Worm (Caenorhabditis elegans) whole organism, late embryonic: ENCODE measurements around the gene F25B4.8.

ENCODE experiments used
- F13H6.1 ChIP-seq: sonication (generic microtip); optimal IDR thresholded peaks from 2 replicates; lab custom pipeline; 2016; ENCODE audit warnings: missing genetic modification characterization, missing compliant biosample characterization
- K02D7.2 ChIP-seq: sonication (generic microtip); optimal IDR thresholded peaks from 2 replicates; lab custom pipeline; 2017; ENCODE audit warnings: mild to moderate bottlenecking, missing genetic modification characterization, missing compliant biosample characterization
- K09A11.1 ChIP-seq: sonication (generic microtip); optimal IDR thresholded peaks from 2 replicates; lab custom pipeline; 2017; ENCODE audit warnings: antibody characterized with exemption, mild to moderate bottlenecking, missing genetic modification characterization, missing compliant biosample characterization; ENCODE audit not compliant: insufficient read depth
- T23F11.4 ChIP-seq: fragments of 200-800 bp; sonication (Bioruptor generic); optimal IDR thresholded peaks from 2 replicates; lab custom pipeline; 2018; ENCODE audit warnings: mild to moderate bottlenecking, missing genetic modification characterization, missing compliant biosample characterization
- ama-1 ChIP-seq: fragments of 150-350 bp; optimal IDR thresholded peaks from 2 replicates; lab custom pipeline; 2014
- ceh-14 ChIP-seq: sonication (generic microtip); optimal IDR thresholded peaks from 2 replicates; lab custom pipeline; 2016; ENCODE audit warnings: missing genotype, missing genetic modification characterization, missing compliant biosample characterization
- ceh-18 ChIP-seq: sonication (generic microtip); optimal IDR thresholded peaks from 2 replicates; lab custom pipeline; 2016; ENCODE audit warnings: missing genetic modification characterization, missing compliant biosample characterization
- ceh-22 ChIP-seq: sonication (generic microtip); optimal IDR thresholded peaks from 2 replicates; lab custom pipeline; 2017; ENCODE audit warnings: missing biosample characterization, missing genetic modification characterization
- ceh-24 ChIP-seq: sonication (generic microtip); optimal IDR thresholded peaks from 2 replicates; lab custom pipeline; 2016; ENCODE audit warnings: mild to moderate bottlenecking, missing genetic modification characterization, missing compliant biosample characterization
- ceh-30 ChIP-seq: fragments of 150-350 bp; optimal IDR thresholded peaks from 2 replicates; lab custom pipeline; 2014; ENCODE audit warnings: missing biosample characterization, missing genetic modification characterization
- ceh-34 ChIP-seq: sonication (generic microtip); optimal IDR thresholded peaks from 2 replicates; lab custom pipeline; 2016; ENCODE audit warnings: mild to moderate bottlenecking, missing genetic modification characterization, missing compliant biosample characterization
- dve-1 ChIP-seq: sonication (generic microtip); optimal IDR thresholded peaks from 2 replicates; lab custom pipeline; 2017; ENCODE audit warnings: antibody characterized with exemption, mild to moderate bottlenecking, missing genetic modification characterization, missing compliant biosample characterization
- elt-2 ChIP-seq: sonication (generic microtip); optimal IDR thresholded peaks from 2 replicates; lab custom pipeline; 2016; ENCODE audit warnings: missing genetic modification reagents, missing genetic modification characterization, missing compliant biosample characterization
- elt-4 ChIP-seq: sonication (generic microtip); optimal IDR thresholded peaks from 2 replicates; lab custom pipeline; 2016; ENCODE audit warnings: missing genetic modification characterization, missing compliant biosample characterization
- eyg-1 ChIP-seq: sonication (generic microtip); optimal IDR thresholded peaks from 2 replicates; lab custom pipeline; 2016; ENCODE audit warnings: missing genotype, missing genetic modification characterization, missing compliant biosample characterization
- fkh-6 ChIP-seq: sonication (generic microtip); optimal IDR thresholded peaks from 2 replicates; lab custom pipeline; 2016; ENCODE audit warnings: missing genetic modification characterization, missing compliant biosample characterization
- gmeb-2 ChIP-seq: sonication (generic microtip); optimal IDR thresholded peaks from 2 replicates; lab custom pipeline; 2016; ENCODE audit warnings: missing genetic modification characterization, inconsistent platforms, missing compliant biosample characterization
- hlh-13 ChIP-seq: fragments of 200-800 bp; sonication (Bioruptor generic); optimal IDR thresholded peaks from 2 replicates; lab custom pipeline; 2018; ENCODE audit warnings: mild to moderate bottlenecking, missing genetic modification characterization, missing compliant biosample characterization
- hlh-30 ChIP-seq: sonication (generic microtip); optimal IDR thresholded peaks from 2 replicates; lab custom pipeline; 2017; ENCODE audit warnings: antibody characterized with exemption, missing genetic modification characterization, missing compliant biosample characterization; ENCODE audit not compliant: insufficient read depth
- hlh-8 ChIP-seq: sonication (generic microtip); optimal IDR thresholded peaks from 2 replicates; lab custom pipeline; 2016; ENCODE audit warnings: missing genotype, missing genetic modification characterization, missing compliant biosample characterization
- lim-6 ChIP-seq: sonication (generic microtip); optimal IDR thresholded peaks from 2 replicates; lab custom pipeline; 2016; ENCODE audit warnings: missing genetic modification characterization, missing compliant biosample characterization
- lin-11 ChIP-seq: fragments of 200-800 bp; sonication (Bioruptor generic); optimal IDR thresholded peaks from 2 replicates; lab custom pipeline; 2018; ENCODE audit warnings: mild to moderate bottlenecking, missing genetic modification characterization, missing compliant biosample characterization
- mec-3 ChIP-seq: sonication (generic microtip); optimal IDR thresholded peaks from 2 replicates; lab custom pipeline; 2016; ENCODE audit warnings: borderline replicate concordance, missing genetic modification characterization, missing compliant biosample characterization
- nfya-1 ChIP-seq: sonication (generic microtip); optimal IDR thresholded peaks from 2 replicates; lab custom pipeline; 2017; ENCODE audit warnings: missing genetic modification characterization, mild to moderate bottlenecking, missing compliant biosample characterization, antibody characterized with exemption, moderate library complexity
- nhr-232 ChIP-seq: sonication (generic microtip); optimal IDR thresholded peaks from 2 replicates; lab custom pipeline; 2016; ENCODE audit warnings: missing genetic modification characterization, missing compliant biosample characterization
- odd-2 ChIP-seq: sonication (generic microtip); optimal IDR thresholded peaks from 2 replicates; lab custom pipeline; 2017; ENCODE audit warnings: antibody characterized with exemption, mild to moderate bottlenecking, missing genetic modification characterization, missing compliant biosample characterization
- pag-3 ChIP-seq: sonication (generic microtip); optimal IDR thresholded peaks from 2 replicates; lab custom pipeline; 2016; ENCODE audit warnings: missing compliant biosample characterization, missing genetic modification characterization, borderline replicate concordance
- pat-9 ChIP-seq: fragments of 200-800 bp; sonication (Bioruptor generic); optimal IDR thresholded peaks from 2 replicates; lab custom pipeline; 2018; ENCODE audit warnings: mild to moderate bottlenecking, missing genetic modification characterization, moderate library complexity, missing compliant biosample characterization
- pax-1 ChIP-seq: fragments of 150-350 bp; optimal IDR thresholded peaks from 2 replicates; lab custom pipeline; 2014; ENCODE audit warnings: missing biosample characterization, missing genetic modification characterization
- pha-2 ChIP-seq: sonication (generic microtip); optimal IDR thresholded peaks from 2 replicates; lab custom pipeline; 2017; ENCODE audit warnings: mild to moderate bottlenecking, missing genetic modification characterization, missing compliant biosample characterization
- pqm-1 ChIP-seq: sonication (generic microtip); optimal IDR thresholded peaks from 2 replicates; lab custom pipeline; 2016; ENCODE audit warnings: missing genetic modification characterization, missing compliant biosample characterization
- pros-1 ChIP-seq: fragments of 150-350 bp; optimal IDR thresholded peaks from 2 replicates; lab custom pipeline; 2014; ENCODE audit warnings: missing biosample characterization, missing genetic modification reagents, missing genetic modification characterization
- rnt-1 ChIP-seq: sonication (generic microtip); optimal IDR thresholded peaks from 2 replicates; lab custom pipeline; 2016; ENCODE audit warnings: missing genetic modification characterization, missing compliant biosample characterization
- sox-2 ChIP-seq: fragments of 200-800 bp; sonication (Bioruptor generic); IDR thresholded peaks from 2 replicates; pipeline ENCODE4 v1.3.6; 2022; ENCODE audit warnings: missing genetic modification reagents, missing genetic modification characterization, missing compliant biosample characterization
- sox-4 ChIP-seq: sonication (generic microtip); optimal IDR thresholded peaks from 2 replicates; lab custom pipeline; 2017; ENCODE audit warnings: mild to moderate bottlenecking, missing genetic modification characterization, inconsistent platforms, missing compliant biosample characterization
- syd-9 ChIP-seq: sonication (generic microtip); optimal IDR thresholded peaks from 2 replicates; lab custom pipeline; 2016; ENCODE audit warnings: mild to moderate bottlenecking, missing genetic modification characterization, moderate library complexity, missing compliant biosample characterization
- tbx-2 ChIP-seq: sonication (generic microtip); optimal IDR thresholded peaks from 2 replicates; lab custom pipeline; 2016; ENCODE audit warnings: missing genetic modification characterization, missing compliant biosample characterization
- ttx-3 ChIP-seq: sonication (generic microtip); optimal IDR thresholded peaks from 2 replicates; lab custom pipeline; 2016; ENCODE audit warnings: missing genetic modification reagents, missing genetic modification characterization, missing compliant biosample characterization
- unc-55 ChIP-seq: sonication (generic microtip); optimal IDR thresholded peaks from 2 replicates; lab custom pipeline; 2017; ENCODE audit warnings: missing biosample characterization, missing genetic modification reagents, missing genetic modification characterization
- unc-86 ChIP-seq: sonication (generic microtip); optimal IDR thresholded peaks from 2 replicates; lab custom pipeline; 2016; ENCODE audit warnings: missing genetic modification characterization, missing compliant biosample characterization

F25B4.8 gene

DNA sequence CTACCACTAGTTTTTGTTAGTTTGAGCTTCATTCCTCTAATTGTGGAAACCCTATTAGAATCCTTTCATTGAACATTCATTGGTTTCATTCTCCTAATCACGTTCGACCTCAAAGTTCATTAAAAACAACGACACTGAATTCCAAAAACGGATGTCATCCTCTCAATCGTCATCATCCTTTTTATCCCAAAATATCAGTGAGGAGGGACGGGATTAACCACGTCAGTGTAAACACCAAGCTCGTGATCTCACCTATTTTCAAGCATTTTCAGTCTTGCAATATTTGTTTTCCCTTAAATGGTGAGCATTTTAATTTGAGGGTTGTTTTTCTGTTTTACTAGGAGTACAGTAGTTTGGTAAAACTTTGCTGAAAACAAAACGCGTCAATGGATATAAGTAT is 13.0 kb upstream of the F25B4.8 start:
- TF ChIP-seq ceh-34 (tag; lab: Kevin White, UChicago) = no peak
- TF ChIP-seq ttx-3 = no peak
- no peak for TF ChIP-seq ceh-18 (tag; lab: Kevin White, UChicago)
- TF ChIP-seq pros-1 (tag; lab: Kevin White, UChicago) = no peak
- no peak for TF ChIP-seq unc-86 (tag; lab: Kevin White, UChicago)
- TF ChIP-seq elt-4 (tag; lab: Kevin White, UChicago) = no peak
- no peak for TF ChIP-seq F13H6.1 (tag; lab: Kevin White, UChicago)
- TF ChIP-seq hlh-13 = no peak
- no peak for TF ChIP-seq lin-11 (tag; lab: Kevin White, UChicago)
- no peak for TF ChIP-seq sox-4 (tag; lab: Kevin White, UChicago)
- no peak for TF ChIP-seq T23F11.4
- no peak for TF ChIP-seq syd-9 (tag; lab: Kevin White, UChicago)
- no peak for TF ChIP-seq ceh-24 (tag; lab: Kevin White, UChicago)
- TF ChIP-seq tbx-2 (tag; lab: Kevin White, UChicago) = no peak
- TF ChIP-seq hlh-8 = no peak
- TF ChIP-seq gmeb-2 (tag; lab: Kevin White, UChicago) = no peak
- no peak for TF ChIP-seq odd-2 (tag; lab: Kevin White, UChicago)

- TF ChIP-seq K09A11.1 (tag; lab: Kevin White, UChicago) = no peak
- no peak for TF ChIP-seq hlh-30 (tag; lab: Kevin White, UChicago)
- TF ChIP-seq elt-2 (tag; lab: Kevin White, UChicago) = no peak
- TF ChIP-seq ceh-34 (tag; lab: Kevin White, UChicago) = no peak
- TF ChIP-seq pax-1 (tag; lab: Kevin White, UChicago) = no peak
These were observed 9.6 kb upstream of the F25B4.8 start for ce11 chrV:5701106-5701505.

- TF ChIP-seq ceh-18 (tag; lab: Kevin White, UChicago) (no peak), nhr-232 (no peak), K02D7.2 (no peak), fkh-6 (tag; lab: Kevin White, UChicago) (no peak)
These were observed 8.4 kb upstream of the F25B4.8 start, which contains the start of gene clec-1 for ce11 chrV:5699835-5700441. clec-1 (plus strand) TSS chrV:5700154.

DNA sequence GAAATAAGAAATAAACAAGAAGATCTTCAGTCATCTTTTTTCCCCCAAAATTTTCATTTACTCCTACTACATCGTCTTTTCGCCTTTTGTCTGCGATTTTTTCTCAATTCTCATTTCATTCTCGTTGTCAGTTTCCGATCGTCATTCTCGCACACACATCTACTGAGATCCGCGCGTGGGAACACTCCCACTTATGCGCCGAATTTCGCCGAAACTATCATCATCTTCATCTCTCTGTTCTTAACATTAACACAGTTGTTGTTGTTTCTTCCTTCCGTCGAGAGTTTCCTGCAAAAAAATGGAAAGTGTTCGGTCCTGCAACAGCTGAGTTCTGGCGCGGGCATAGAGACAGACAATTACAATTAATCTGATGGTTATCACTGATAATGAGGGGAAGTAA is 6.1 kb upstream of the F25B4.8 start:
- no peak for TF ChIP-seq rnt-1
- no peak for TF ChIP-seq sox-2 (GFP tag; lab: Robert Waterston, UW)
- TF ChIP-seq ceh-30 (tag; lab: Kevin White, UChicago) = no peak
- TF ChIP-seq pax-1 (tag; lab: Kevin White, UChicago) = no peak
- no peak for TF ChIP-seq dve-1 (tag; lab: Kevin White, UChicago)
- TF ChIP-seq mec-3 (tag; lab: Kevin White, UChicago) = no peak
- no peak for TF ChIP-seq odd-2 (tag; lab: Kevin White, UChicago)
- TF ChIP-seq pat-9 (tag; lab: Kevin White, UChicago) = no peak
- no peak for TF ChIP-seq pqm-1 (tag; lab: Kevin White, UChicago)
- TF ChIP-seq pros-1 (tag; lab: Kevin White, UChicago) = no peak
- TF ChIP-seq nfya-1 (tag; lab: Kevin White, UChicago) = no peak
- no peak for TF ChIP-seq eyg-1
- no peak for TF ChIP-seq ama-1 (lab: Kevin White, UChicago)
- no peak for TF ChIP-seq pha-2 (tag; lab: Kevin White, UChicago)
- TF ChIP-seq ceh-14 (tag; lab: Kevin White, UChicago) = no peak
- TF ChIP-seq ceh-22 (tag; lab: Kevin White, UChicago) = no peak
- no peak for TF ChIP-seq lim-6 (tag; lab: Kevin White, UChicago)
- no peak for TF ChIP-seq pag-3 (tag; lab: Kevin White, UChicago)
- TF ChIP-seq unc-55 (GFP tag; lab: Kevin White, UChicago) = no peak
- TF ChIP-seq, all 69 proteins: peak for 0
